2 fruit fly cellular contexts compared by ENCODE assay signal in genomic region chrX:3372656-3373268, dm6.
A peak's percentile ranks its signal among the peaks of the same experiment; 100 is the strongest.
TF ChIP-seq lines count a peak whose summit lies in the region.

Gene Myc (plus strand): TSS chrX:3373159.

TF ChIP-seq in whole organism, adult, 20 proteins besides CTCF, POLR2A, EP300 and RAD21 (continued from another document):
- TF ChIP-seq Crg-1 (GFP tag; optimal IDR thresholded peaks at IDR 0.05; lab: Kevin White, UChicago): peak; percentile 9
TF ChIP-seq in whole organism, adult: peak in this region for 6.

TF ChIP-seq in whole organism, embryonic, 481 proteins besides CTCF, POLR2A, EP300 and RAD21 (continued from another document and continues in another):
- TF ChIP-seq CG4328 (GFP tag; optimal IDR thresholded peaks at IDR 0.05; lab: Kevin White, UChicago) (no peak), Chrac-16 (GFP tag; optimal IDR thresholded peaks at IDR 0.05; lab: Kevin White, UChicago) (no peak), CkIIα-i1 (GFP tag; IDR thresholded peaks at IDR 0.05; lab: Robert Waterston, UW) (no peak), B-H1 (GFP tag; IDR thresholded peaks at IDR 0.05; lab: Robert Waterston, UW) (no peak; the same call in 2 of the 3 replicates), dimm (GFP tag; IDR thresholded peaks at IDR 0.05; lab: Robert Waterston, UW) (no peak), hkb (optimal IDR thresholded peaks at IDR 0.05; lab: Kevin White, UChicago) (no peak), hkb (GFP tag; IDR thresholded peaks at IDR 0.05; lab: Robert Waterston, UW) (no peak), CG33213 (GFP tag; optimal IDR thresholded peaks at IDR 0.05; lab: Kevin White, UChicago) (no peak), nom (GFP tag; optimal IDR thresholded peaks at IDR 0.05; lab: Kevin White, UChicago) (peak; percentile 28), H2.0 (GFP tag; IDR thresholded peaks at IDR 0.05; lab: Robert Waterston, UW) (no peak), gro (GFP tag; optimal IDR thresholded peaks at IDR 0.05; lab: Kevin White, UChicago) (no peak), CG18764 (GFP tag; optimal IDR thresholded peaks at IDR 0.05; lab: Kevin White, UChicago) (no peak), lilli (GFP tag; optimal IDR thresholded peaks at IDR 0.05; lab: Kevin White, UChicago) (no peak), gcm2 (GFP tag; optimal IDR thresholded peaks at IDR 0.05; lab: Kevin White, UChicago) (no peak), GATAe (GFP tag; conservative IDR thresholded peaks at IDR 0.05; lab: Robert Waterston, UW) (no peak), vvl (GFP tag; IDR thresholded peaks at IDR 0.05; lab: Robert Waterston, UW) (peak; percentile 50; the same call in 1 of the 2 replicates), yki (optimal IDR thresholded peaks at IDR 0.05; lab: Kevin White, UChicago) (peak; percentile 86), lmd (GFP tag; IDR thresholded peaks at IDR 0.05; lab: Robert Waterston, UW) (no peak), CG11723 (GFP tag; optimal IDR thresholded peaks at IDR 0.05; lab: Kevin White, UChicago) (no peak), Abd-B (GFP tag; optimal IDR thresholded peaks at IDR 0.05; lab: Kevin White, UChicago) (no peak), Doc3 (GFP tag; IDR thresholded peaks at IDR 0.05; lab: Robert Waterston, UW; ENCODE audit: partially characterized antibody) (no peak), PHDP (tag; optimal IDR thresholded peaks at IDR 0.05; lab: Kevin White, UChicago) (no peak), Mes4 (GFP tag; optimal IDR thresholded peaks at IDR 0.05; lab: Kevin White, UChicago) (no peak), CG11085 (GFP tag; IDR thresholded peaks at IDR 0.05; lab: Robert Waterston, UW) (no peak), grau (tag; optimal IDR thresholded peaks at IDR 0.05; lab: Kevin White, UChicago) (no peak), CG17328 (GFP tag; IDR thresholded peaks at IDR 0.05; lab: Robert Waterston, UW) (no peak), CG2712 (tag; optimal IDR thresholded peaks at IDR 0.05; lab: Kevin White, UChicago) (no peak), ken (GFP tag; IDR thresholded peaks at IDR 0.05; lab: Robert Waterston, UW) (no peak), ATbp (GFP tag; optimal IDR thresholded peaks at IDR 0.05; lab: Kevin White, UChicago) (no peak), Vsx1 (GFP tag; optimal IDR thresholded peaks at IDR 0.05; lab: Kevin White, UChicago) (no peak), mam (GFP tag; optimal IDR thresholded peaks at IDR 0.05; lab: Kevin White, UChicago) (no peak), gcm (GFP tag; optimal IDR thresholded peaks at IDR 0.05; lab: Kevin White, UChicago) (no peak), cg (GFP tag; optimal IDR thresholded peaks at IDR 0.05; lab: Kevin White, UChicago) (peak; percentile 15), prd (optimal IDR thresholded peaks at IDR 0.05; lab: Kevin White, UChicago) (no peak), prd (GFP tag; IDR thresholded peaks at IDR 0.05; lab: Robert Waterston, UW) (no peak), sug (tag; optimal IDR thresholded peaks at IDR 0.05; lab: Kevin White, UChicago) (no peak), Fer2 (tag; optimal IDR thresholded peaks at IDR 0.05; lab: Kevin White, UChicago) (no peak), CG12391 (tag; optimal IDR thresholded peaks at IDR 0.05; lab: Kevin White, UChicago) (no peak), fd102C (GFP tag; optimal IDR thresholded peaks at IDR 0.05; lab: Kevin White, UChicago) (no peak), HmgZ (tag; optimal IDR thresholded peaks at IDR 0.05; lab: Kevin White, UChicago) (no peak), bbx (GFP tag; IDR thresholded peaks at IDR 0.05; lab: Robert Waterston, UW; ENCODE audit: partially characterized antibody) (peak; percentile 45; the same call in 1 of the 2 replicates), CG10431 (GFP tag; optimal IDR thresholded peaks at IDR 0.05; lab: Kevin White, UChicago) (no peak), CG9727 (GFP tag; optimal IDR thresholded peaks at IDR 0.05; lab: Kevin White, UChicago) (no peak), CG4854 (GFP tag; optimal IDR thresholded peaks at IDR 0.05; lab: Kevin White, UChicago) (no peak), CG14050 (GFP tag; IDR thresholded peaks at IDR 0.05; lab: Robert Waterston, UW) (no peak), cas (GFP tag; IDR thresholded peaks at IDR 0.05; lab: Robert Waterston, UW) (no peak), CG15011 (GFP tag; optimal IDR thresholded peaks at IDR 0.05; lab: Kevin White, UChicago) (no peak), otp (GFP tag; IDR thresholded peaks at IDR 0.05; lab: Robert Waterston, UW) (no peak), pzg (GFP tag; optimal IDR thresholded peaks at IDR 0.05; lab: Kevin White, UChicago) (no peak), tap (tag; optimal IDR thresholded peaks at IDR 0.05; lab: Kevin White, UChicago) (no peak), Eip74EF (GFP tag; optimal IDR thresholded peaks at IDR 0.05; lab: Kevin White, UChicago) (no peak), jumu (GFP tag; optimal IDR thresholded peaks at IDR 0.05; lab: Kevin White, UChicago) (no peak), CG18011 (GFP tag; optimal IDR thresholded peaks at IDR 0.05; lab: Kevin White, UChicago) (no peak), HLHmδ (GFP tag; optimal IDR thresholded peaks at IDR 0.05; lab: Kevin White, UChicago) (peak; percentile 13), Ptx1 (GFP tag; IDR thresholded peaks at IDR 0.05; lab: Robert Waterston, UW) (no peak), Taf1 (GFP tag; IDR thresholded peaks at IDR 0.05; lab: Robert Waterston, UW) (0 out of 2 replicates have a peak, but pooled peaks have one; percentile 26), Poxn (GFP tag; IDR thresholded peaks at IDR 0.05; lab: Robert Waterston, UW) (no peak), en (GFP tag; optimal IDR thresholded peaks at IDR 0.05; lab: Kevin White, UChicago) (no peak), CG1602 (GFP tag; optimal IDR thresholded peaks at IDR 0.05; lab: Kevin White, UChicago) (no peak), C15 (GFP tag; IDR thresholded peaks at IDR 0.05; lab: Robert Waterston, UW) (no peak), dmrt11E (tag; optimal IDR thresholded peaks at IDR 0.05; lab: Kevin White, UChicago) (no peak), az2 (GFP tag; optimal IDR thresholded peaks at IDR 0.05; lab: Kevin White, UChicago) (no peak), disco-r (GFP tag; optimal IDR thresholded peaks at IDR 0.05; lab: Kevin White, UChicago) (no peak), CG5180 (GFP tag; optimal IDR thresholded peaks at IDR 0.05; lab: Kevin White, UChicago) (no peak), pan (optimal IDR thresholded peaks at IDR 0.05; lab: Kevin White, UChicago) (no peak), pan (GFP tag; optimal IDR thresholded peaks at IDR 0.05 in 1 of 2, IDR thresholded peaks at IDR 0.05 in 1 of 2) (no peak), CG1529 (GFP tag; optimal IDR thresholded peaks at IDR 0.05; lab: Kevin White, UChicago) (no peak), salm (tag; optimal IDR thresholded peaks at IDR 0.05; lab: Kevin White, UChicago) (no peak), YL-1 (GFP tag; optimal IDR thresholded peaks at IDR 0.05; lab: Kevin White, UChicago) (no peak), row (GFP tag; IDR thresholded peaks at IDR 0.05; lab: Robert Waterston, UW) (no peak; the same call in 2 of the 3 replicates), CoRest (tag; optimal IDR thresholded peaks at IDR 0.05; lab: Kevin White, UChicago) (no peak), MBD-R2 (GFP tag; IDR thresholded peaks at IDR 0.05; lab: Robert Waterston, UW) (no peak), Bteb2 (GFP tag; optimal IDR thresholded peaks at IDR 0.05; lab: Kevin White, UChicago) (no peak), CG13624 (GFP tag; optimal IDR thresholded peaks at IDR 0.05; lab: Kevin White, UChicago) (peak; percentile 24), rib (GFP tag; IDR thresholded peaks at IDR 0.05; lab: Robert Waterston, UW) (no peak), CG2199 (GFP tag; IDR thresholded peaks at IDR 0.05; lab: Robert Waterston, UW) (peak; percentile 92), Hmr (GFP tag; optimal IDR thresholded peaks at IDR 0.05; lab: Kevin White, UChicago) (peak; percentile 42), CG12659 (GFP tag; optimal IDR thresholded peaks at IDR 0.05; lab: Kevin White, UChicago) (no peak), ERR (GFP tag; optimal IDR thresholded peaks at IDR 0.05; lab: Kevin White, UChicago) (no peak), luna (GFP tag; optimal IDR thresholded peaks at IDR 0.05; lab: Kevin White, UChicago) (no peak), zen2 (GFP tag; IDR thresholded peaks at IDR 0.05; lab: Robert Waterston, UW; ENCODE audit: partially characterized antibody) (no peak; the same call in 1 of the 3 replicates), exex (tag; optimal IDR thresholded peaks at IDR 0.05; lab: Kevin White, UChicago) (no peak), CG1233 (GFP tag; optimal IDR thresholded peaks at IDR 0.05; lab: Kevin White, UChicago) (no peak), emc (GFP tag; optimal IDR thresholded peaks at IDR 0.05; lab: Kevin White, UChicago) (no peak), CG10654 (GFP tag; optimal IDR thresholded peaks at IDR 0.05; lab: Kevin White, UChicago) (no peak), Optix (GFP tag; IDR thresholded peaks at IDR 0.05; lab: Robert Waterston, UW) (no peak), onecut (GFP tag; IDR thresholded peaks at IDR 0.05; lab: Robert Waterston, UW) (0 out of 2 replicates have a peak, but pooled peaks have one; percentile 6), CG14441 (GFP tag; IDR thresholded peaks at IDR 0.05; lab: Robert Waterston, UW) (no peak), CG1024 (GFP tag; IDR thresholded peaks at IDR 0.05; lab: Robert Waterston, UW) (no peak), lola (GFP tag; optimal IDR thresholded peaks at IDR 0.05; lab: Kevin White, UChicago) (no peak), CG4707 (GFP tag; optimal IDR thresholded peaks at IDR 0.05; lab: Kevin White, UChicago) (no peak), CG2120 (GFP tag; optimal IDR thresholded peaks at IDR 0.05; lab: Kevin White, UChicago) (peak; percentile 9), bcd (GFP tag; optimal IDR thresholded peaks at IDR 0.05; lab: Kevin White, UChicago) (no peak), Lpt (GFP tag; optimal IDR thresholded peaks at IDR 0.05; lab: Kevin White, UChicago) (no peak), CG9876 (GFP tag; optimal IDR thresholded peaks at IDR 0.05; lab: Kevin White, UChicago) (no peak), CG15514 (GFP tag; optimal IDR thresholded peaks at IDR 0.05; lab: Kevin White, UChicago) (peak; percentile 20), gfzf (GFP tag; optimal IDR thresholded peaks at IDR 0.05; lab: Kevin White, UChicago) (no peak), CG17802 (tag; optimal IDR thresholded peaks at IDR 0.05; lab: Kevin White, UChicago) (no peak), klu (GFP tag; IDR thresholded peaks at IDR 0.05; lab: Robert Waterston, UW) (no peak), inv (GFP tag; IDR thresholded peaks at IDR 0.05; lab: Robert Waterston, UW; ENCODE audit: partially characterized antibody) (no peak), CG30020 (tag; optimal IDR thresholded peaks at IDR 0.05; lab: Kevin White, UChicago) (no peak), chif (GFP tag; optimal IDR thresholded peaks at IDR 0.05; lab: Kevin White, UChicago) (no peak), maf-S (GFP tag; optimal IDR thresholded peaks at IDR 0.05; lab: Kevin White, UChicago) (no peak), danr (GFP tag; IDR thresholded peaks at IDR 0.05; lab: Robert Waterston, UW) (no peak), wek (GFP tag; optimal IDR thresholded peaks at IDR 0.05; lab: Kevin White, UChicago) (no peak), Rfx (GFP tag; IDR thresholded peaks at IDR 0.05; lab: Robert Waterston, UW) (peak; percentile 50; the same call in 1 of the 2 replicates), hbn (GFP tag; IDR thresholded peaks at IDR 0.05; lab: Robert Waterston, UW; ENCODE audit: partially characterized antibody) (no peak), sob (GFP tag; IDR thresholded peaks at IDR 0.05; lab: Robert Waterston, UW) (no peak), tll (GFP tag; optimal IDR thresholded peaks at IDR 0.05; lab: Kevin White, UChicago) (no peak), CG10321 (GFP tag; IDR thresholded peaks at IDR 0.05; lab: Robert Waterston, UW) (no peak), Fer1 (GFP tag; optimal IDR thresholded peaks at IDR 0.05; lab: Kevin White, UChicago) (peak; percentile 28), CG15601 (tag; optimal IDR thresholded peaks at IDR 0.05; lab: Kevin White, UChicago) (no peak), ase (GFP tag; IDR thresholded peaks at IDR 0.05; lab: Robert Waterston, UW) (no peak), knrl (GFP tag; IDR thresholded peaks at IDR 0.05; lab: Robert Waterston, UW; ENCODE audit: partially characterized antibody) (no peak), Hand (GFP tag; optimal IDR thresholded peaks at IDR 0.05; lab: Kevin White, UChicago) (no peak), CG18262 (tag; optimal IDR thresholded peaks at IDR 0.05; lab: Kevin White, UChicago) (no peak), CG4282 (GFP tag; optimal IDR thresholded peaks at IDR 0.05; lab: Kevin White, UChicago) (no peak), CG3995 (GFP tag; optimal IDR thresholded peaks at IDR 0.05; lab: Kevin White, UChicago) (no peak), Dbx (GFP tag; IDR thresholded peaks at IDR 0.05; lab: Robert Waterston, UW) (0 out of 3 replicates have a peak, but pooled peaks have one; percentile 32), CrebB (tag; optimal IDR thresholded peaks at IDR 0.05; lab: Kevin White, UChicago) (peak; percentile 0), dan (GFP tag; IDR thresholded peaks at IDR 0.05; lab: Robert Waterston, UW) (no peak), twi (tag; optimal IDR thresholded peaks at IDR 0.05; lab: Kevin White, UChicago) (no peak), CG32767 (GFP tag; IDR thresholded peaks at IDR 0.05; lab: Robert Waterston, UW) (no peak), CG7786 (GFP tag; optimal IDR thresholded peaks at IDR 0.05; lab: Kevin White, UChicago) (no peak), tin (GFP tag; optimal IDR thresholded peaks at IDR 0.05; lab: Kevin White, UChicago) (no peak), Nf-YA (GFP tag; IDR thresholded peaks at IDR 0.05; lab: Robert Waterston, UW) (no peak), sqz (GFP tag; optimal IDR thresholded peaks at IDR 0.05; lab: Kevin White, UChicago) (peak; percentile 83), CG7357 (GFP tag; IDR thresholded peaks at IDR 0.05; lab: Robert Waterston, UW) (no peak), CG8359 (GFP tag; optimal IDR thresholded peaks at IDR 0.05; lab: Kevin White, UChicago; ENCODE audit: borderline replicate concordance) (no peak), slbo (GFP tag; IDR thresholded peaks at IDR 0.05; lab: Robert Waterston, UW) (no peak), Xrp1 (GFP tag; IDR thresholded peaks at IDR 0.05; lab: Robert Waterston, UW) (no peak), Kr (GFP tag; optimal IDR thresholded peaks at IDR 0.05; lab: Kevin White, UChicago) (no peak), p53 (GFP tag; optimal IDR thresholded peaks at IDR 0.05; lab: Kevin White, UChicago) (no peak), chn (GFP tag; optimal IDR thresholded peaks at IDR 0.05; lab: Kevin White, UChicago) (no peak), Dp (GFP tag; optimal IDR thresholded peaks at IDR 0.05; lab: Kevin White, UChicago) (no peak), CG12071 (GFP tag; optimal IDR thresholded peaks at IDR 0.05; lab: Kevin White, UChicago) (no peak), CG3281 (GFP tag; optimal IDR thresholded peaks at IDR 0.05; lab: Kevin White, UChicago) (no peak)
